Fruit fly (Drosophila melanogaster) whole organism, wandering third instar larva: Measurements from ENCODE around the gene dmrt93B.

Experiments
- Dfd ChIP-seq: fragments of >200 bp; optimal IDR thresholded peaks from 2 replicates; lab custom pipeline; 2017; ENCODE audit warnings: missing biosample characterization, missing genetic modification characterization
- Hnf4 ChIP-seq: fragments of 200-800 bp; sonication (Bioruptor generic); optimal IDR thresholded peaks from 2 replicates; lab custom pipeline; 2016; ENCODE audit warnings: missing biosample characterization, mild to moderate bottlenecking, missing genetic modification characterization
- Hr78 ChIP-seq: fragments of >200 bp; optimal IDR thresholded peaks from 2 replicates; lab custom pipeline; 2017; ENCODE audit warnings: missing biosample characterization, missing genetic modification characterization
- Myc ChIP-seq: fragments of >200 bp; optimal IDR thresholded peaks from 2 replicates; lab custom pipeline; 2017
- lola ChIP-seq: fragments of >200 bp; optimal IDR thresholded peaks from 2 replicates; lab custom pipeline; 2017; ENCODE audit warnings: missing biosample characterization, missing genetic modification characterization
- sv ChIP-seq: fragments of 200-800 bp; sonication (Bioruptor generic); optimal IDR thresholded peaks from 3 replicates; lab custom pipeline; 2016; ENCODE audit warnings: missing biosample characterization, missing genetic modification characterization
- usp ChIP-seq: fragments of >200 bp; optimal IDR thresholded peaks from 2 replicates; lab custom pipeline; 2017; ENCODE audit warnings: missing biosample characterization, missing genetic modification characterization
- woc ChIP-seq: sonication (Bioruptor generic); optimal IDR thresholded peaks from 2 replicates; lab custom pipeline; 2016; ENCODE audit warnings: missing biosample characterization, mild to moderate bottlenecking, missing genetic modification characterization

dm6 chr3R:21059486-21060356, 14.1 kb upstream of the dmrt93B start:
- TF ChIP-seq woc (GFP tag; lab: Kevin White, UChicago): no peak
- TF ChIP-seq lola: no peak
- no peak for TF ChIP-seq sv (GFP tag; lab: Kevin White, UChicago)
- no peak for TF ChIP-seq Myc
- no peak for TF ChIP-seq Dfd (GFP tag; lab: Kevin White, UChicago)
- TF ChIP-seq Hnf4 (GFP tag; lab: Kevin White, UChicago): peak; percentile 2
- no peak for TF ChIP-seq usp (GFP tag; lab: Kevin White, UChicago)
- TF ChIP-seq Hr78: no peak
